Fruit fly (Drosophila melanogaster) whole organism, embryonic: ENCODE data around the gene Pep.

ENCODE experiments used
- Adf1 ChIP-seq: fragments of 200-800 bp; sonication (Bioruptor generic); IDR thresholded peaks from 2 replicates; pipeline ENCODE4 v1.3.6; 2022; ENCODE audit warnings: missing biosample characterization, missing genetic modification characterization
- Antp ChIP-seq: fragments of 200-800 bp; sonication (Bioruptor generic); optimal IDR thresholded peaks from 3 replicates; lab custom pipeline; 2016; ENCODE audit warnings: missing biosample characterization, missing genetic modification characterization
- BtbVII ChIP-seq: fragments of 200-800 bp; sonication (Bioruptor generic); optimal IDR thresholded peaks from 3 replicates; lab custom pipeline; 2017; ENCODE audit warnings: missing biosample characterization, mild to moderate bottlenecking, missing genetic modification characterization
- CG10366 ChIP-seq: fragments of 200-800 bp; sonication (Bioruptor generic); IDR thresholded peaks from 2 replicates; pipeline ENCODE4 v1.3.6; 2022; ENCODE audit warnings: missing biosample characterization, missing genetic modification characterization
- CG13775 ChIP-seq: fragments of 200-800 bp; sonication (Bioruptor generic); optimal IDR thresholded peaks from 3 replicates; lab custom pipeline; 2017; ENCODE audit warnings: missing biosample characterization, mild to moderate bottlenecking, missing genetic modification characterization
- CG15514 ChIP-seq: fragments of 200-800 bp; sonication (Bioruptor generic); optimal IDR thresholded peaks from 3 replicates; lab custom pipeline; 2017; ENCODE audit warnings: missing biosample characterization, missing genetic modification characterization, mild to moderate bottlenecking, moderate library complexity, missing genetic modification reagents
- CG1602 ChIP-seq: fragments of 200-800 bp; sonication (Bioruptor generic); optimal IDR thresholded peaks from 3 replicates; lab custom pipeline; 2016; ENCODE audit warnings: missing biosample characterization, missing genetic modification characterization
- CG2120 ChIP-seq: fragments of 200-800 bp; sonication (Bioruptor generic); optimal IDR thresholded peaks from 3 replicates; lab custom pipeline; 2016; ENCODE audit warnings: missing biosample characterization, missing genetic modification characterization
- CG33213 ChIP-seq: fragments of 200-800 bp; sonication (Bioruptor generic); optimal IDR thresholded peaks from 3 replicates; lab custom pipeline; 2016; ENCODE audit warnings: missing biosample characterization, missing genetic modification characterization
- CG34376 ChIP-seq: fragments of 200-800 bp; sonication (Bioruptor generic); optimal IDR thresholded peaks from 2 replicates; lab custom pipeline; 2018; ENCODE audit warnings: missing biosample characterization, mild to moderate bottlenecking, missing genetic modification characterization
- CG3995 ChIP-seq: fragments of 200-800 bp; sonication (Bioruptor generic); optimal IDR thresholded peaks from 3 replicates; lab custom pipeline; 2016; ENCODE audit warnings: missing biosample characterization, missing genetic modification characterization
- CG8290 ChIP-seq, 3 experiments: fragments of 200-800 bp; sonication (Bioruptor generic); optimal IDR thresholded peaks; 2 replicates each; lab custom pipeline; 2016 to 2019; ENCODE audit warnings: missing biosample characterization in 3 of 3, missing genetic modification characterization in 3 of 3, mild to moderate bottlenecking in 2 of 3, moderate library complexity in 1 of 3
- CG8765 ChIP-seq: fragments of 200-800 bp; sonication (Bioruptor generic); IDR thresholded peaks from 2 replicates; pipeline ENCODE4 v1.3.6; 2022; ENCODE audit warnings: missing biosample characterization, missing genetic modification characterization
- Dll ChIP-seq: fragments of 200-800 bp; sonication (Bioruptor generic); IDR thresholded peaks from 4 replicates; pipeline ENCODE4 v1.3.6; 2022; ENCODE audit warnings: missing biosample characterization, missing genetic modification characterization; ENCODE audit not compliant: partially characterized antibody
- Eip74EF ChIP-seq, 2 experiments: fragments of 200-800 bp in 1 of 2; fragments of >200 bp in 1 of 2; sonication (Bioruptor generic) in 1 of 2; optimal IDR thresholded peaks; 2 replicates each; lab custom pipeline; 2017 to 2019; ENCODE audit warnings: missing biosample characterization in 2 of 2, missing genetic modification characterization in 2 of 2, mild to moderate bottlenecking in 1 of 2, moderate library complexity in 1 of 2
- GATAe ChIP-seq: fragments of 200-800 bp; sonication (Bioruptor generic); conservative IDR thresholded peaks from 2 replicates; pipeline ENCODE4 v1.3.6; 2022; ENCODE audit warnings: missing biosample characterization, missing genetic modification characterization
- H15 ChIP-seq: fragments of 200-800 bp; sonication (Bioruptor generic); IDR thresholded peaks from 3 replicates; pipeline ENCODE4 v1.3.6; 2022; ENCODE audit warnings: missing biosample characterization, missing genetic modification characterization
- H2.0 ChIP-seq: fragments of 200-800 bp; sonication (Bioruptor generic); IDR thresholded peaks from 2 replicates; pipeline ENCODE4 v1.3.6; 2022; ENCODE audit warnings: missing biosample characterization, missing genetic modification characterization
- Hand ChIP-seq: fragments of 200-800 bp; sonication (Bioruptor generic); optimal IDR thresholded peaks from 2 replicates; lab custom pipeline; 2017; ENCODE audit warnings: mild to moderate bottlenecking, missing biosample characterization, missing genetic modification reagents, missing genetic modification characterization
- HmgZ ChIP-seq: fragments of 200-800 bp; sonication (Bioruptor generic); optimal IDR thresholded peaks from 2 replicates; lab custom pipeline; 2018; ENCODE audit warnings: missing biosample characterization, mild to moderate bottlenecking, missing genetic modification characterization
- Hmr ChIP-seq: fragments of 200-800 bp; sonication (Bioruptor generic); optimal IDR thresholded peaks from 3 replicates; lab custom pipeline; 2017; ENCODE audit warnings: mild to moderate bottlenecking, missing biosample characterization, missing genetic modification reagents, missing genetic modification characterization
- Hr78 ChIP-seq, 2 experiments: fragments of 200-800 bp in 1 of 2; fragments of >200 bp in 1 of 2; sonication (Bioruptor generic) in 1 of 2; optimal IDR thresholded peaks; 2 replicates each; lab custom pipeline; 2017 to 2019; ENCODE audit warnings: missing biosample characterization in 2 of 2, missing genetic modification characterization in 2 of 2, mild to moderate bottlenecking in 1 of 2, moderate library complexity in 1 of 2
- Mad ChIP-seq: fragments of 200-800 bp; sonication (Bioruptor generic); optimal IDR thresholded peaks from 2 replicates; lab custom pipeline; 2016; ENCODE audit warnings: missing biosample characterization, missing genetic modification characterization
- Max ChIP-seq: fragments of 200-800 bp; sonication (Bioruptor generic); optimal IDR thresholded peaks from 2 replicates; lab custom pipeline; 2016; ENCODE audit warnings: missing biosample characterization, mild to moderate bottlenecking, missing genetic modification characterization
- NC2α ChIP-seq: fragments of 200-800 bp; sonication (Bioruptor generic); optimal IDR thresholded peaks from 2 replicates; lab custom pipeline; 2016; ENCODE audit warnings: missing biosample characterization, missing genetic modification characterization
- NFAT ChIP-seq: fragments of 200-800 bp; sonication (Bioruptor generic); IDR thresholded peaks from 2 replicates; pipeline ENCODE4 v1.3.6; 2022; ENCODE audit warnings: missing biosample characterization, missing genetic modification characterization
- Nf-YC ChIP-seq: fragments of 200-800 bp; optimal IDR thresholded peaks from 3 replicates; lab custom pipeline; 2019; ENCODE audit warnings: missing biosample characterization, mild to moderate bottlenecking, missing genetic modification characterization, moderate library complexity
- Rfx ChIP-seq: fragments of 200-800 bp; sonication (Bioruptor generic); IDR thresholded peaks from 2 replicates; pipeline ENCODE4 v1.3.6; 2022; ENCODE audit warnings: missing biosample characterization, missing genetic modification characterization
- Taf1 ChIP-seq: fragments of 200-800 bp; sonication (Bioruptor generic); IDR thresholded peaks from 2 replicates; pipeline ENCODE4 v1.3.6; 2022; ENCODE audit warnings: missing biosample characterization, missing genetic modification characterization
- al ChIP-seq: fragments of 200-800 bp; sonication (Bioruptor generic); IDR thresholded peaks from 2 replicates; pipeline ENCODE4 v1.3.6; 2022; ENCODE audit warnings: missing biosample characterization, missing genetic modification characterization
- cato ChIP-seq: fragments of 200-800 bp; sonication (Bioruptor generic); optimal IDR thresholded peaks from 2 replicates; lab custom pipeline; 2016; ENCODE audit warnings: missing biosample characterization, missing genetic modification characterization, borderline replicate concordance
- caup ChIP-seq: fragments of 200-800 bp; sonication (Bioruptor generic); optimal IDR thresholded peaks from 3 replicates; lab custom pipeline; 2017; ENCODE audit warnings: missing biosample characterization, mild to moderate bottlenecking, missing genetic modification characterization, moderate library complexity; ENCODE audit not compliant: severe bottlenecking
- cg ChIP-seq: fragments of 200-800 bp; sonication (Bioruptor generic); optimal IDR thresholded peaks from 3 replicates; lab custom pipeline; 2019; ENCODE audit warnings: missing biosample characterization, mild to moderate bottlenecking, missing genetic modification characterization, moderate library complexity
- chm ChIP-seq: fragments of 200-800 bp; sonication (Bioruptor generic); IDR thresholded peaks from 2 replicates; pipeline ENCODE4 v1.3.6; 2022; ENCODE audit warnings: missing biosample characterization, missing genetic modification characterization
- chn ChIP-seq: fragments of 200-800 bp; sonication (Bioruptor generic); optimal IDR thresholded peaks from 2 replicates; lab custom pipeline; 2016; ENCODE audit warnings: missing biosample characterization, missing genetic modification characterization
- emc ChIP-seq: fragments of 200-800 bp; sonication (Bioruptor generic); optimal IDR thresholded peaks from 2 replicates; lab custom pipeline; 2016; ENCODE audit warnings: missing biosample characterization, missing genetic modification characterization
- esg ChIP-seq: fragments of 200-800 bp; sonication (Bioruptor generic); conservative IDR thresholded peaks from 2 replicates; pipeline ENCODE4 v1.3.6; 2022; ENCODE audit warnings: missing biosample characterization, missing genetic modification characterization
- exex ChIP-seq: fragments of 200-800 bp; sonication (Bioruptor generic); optimal IDR thresholded peaks from 4 replicates; lab custom pipeline; 2018; ENCODE audit warnings: missing biosample characterization, mild to moderate bottlenecking, missing genetic modification characterization, moderate library complexity
- fd3F ChIP-seq: fragments of 200-800 bp; sonication (Bioruptor generic); optimal IDR thresholded peaks from 2 replicates; lab custom pipeline; 2018; ENCODE audit warnings: missing biosample characterization, mild to moderate bottlenecking, missing genetic modification characterization, moderate library complexity
- fru ChIP-seq: fragments of >200 bp; optimal IDR thresholded peaks from 2 replicates; lab custom pipeline; 2017
- hbn ChIP-seq: fragments of 200-800 bp; sonication (Bioruptor generic); IDR thresholded peaks from 2 replicates; pipeline ENCODE4 v1.3.6; 2022; ENCODE audit warnings: missing biosample characterization, missing genetic modification characterization; ENCODE audit not compliant: partially characterized antibody
- jigr1 ChIP-seq: fragments of 200-800 bp; sonication (Bioruptor generic); IDR thresholded peaks from 3 replicates; pipeline ENCODE4 v1.3.6; 2022; ENCODE audit warnings: missing biosample characterization, missing genetic modification characterization
- lola ChIP-seq, 3 experiments: fragments of >200 bp in 2 of 3; fragments of 200-800 bp in 1 of 3; sonication (Bioruptor generic) in 1 of 3; optimal IDR thresholded peaks; 2 replicates each; lab custom pipeline; 2017 to 2019; ENCODE audit warnings: missing biosample characterization in 3 of 3, missing genetic modification characterization in 3 of 3, mild to moderate bottlenecking in 1 of 3, moderate library complexity in 1 of 3
- oc ChIP-seq: fragments of 200-800 bp; sonication (Bioruptor generic); optimal IDR thresholded peaks from 2 replicates; lab custom pipeline; 2018; ENCODE audit warnings: missing biosample characterization, mild to moderate bottlenecking, missing genetic modification characterization, moderate library complexity
- odd ChIP-seq: fragments of 200-800 bp; sonication (Bioruptor generic); optimal IDR thresholded peaks from 2 replicates; lab custom pipeline; 2017; ENCODE audit warnings: missing biosample characterization, mild to moderate bottlenecking, missing genetic modification characterization
- org-1 ChIP-seq: fragments of 200-800 bp; sonication (Bioruptor generic); optimal IDR thresholded peaks from 2 replicates; lab custom pipeline; 2017; ENCODE audit warnings: missing biosample characterization, missing genetic modification characterization
- pho ChIP-seq: fragments of 200-800 bp; sonication (Bioruptor generic); optimal IDR thresholded peaks from 2 replicates; lab custom pipeline; 2016; ENCODE audit warnings: missing biosample characterization, missing genetic modification characterization
- ro ChIP-seq: fragments of 200-800 bp; sonication (Bioruptor generic); IDR thresholded peaks from 2 replicates; pipeline ENCODE4 v1.3.6; 2022; ENCODE audit warnings: missing biosample characterization, missing genetic modification characterization
- sens-2 ChIP-seq: fragments of 200-800 bp; sonication (Bioruptor generic); IDR thresholded peaks from 2 replicates; pipeline ENCODE4 v1.3.6; 2022; ENCODE audit warnings: missing biosample characterization, missing genetic modification characterization
- sim ChIP-seq: fragments of 200-800 bp; sonication (Bioruptor generic); IDR thresholded peaks from 2 replicates; pipeline ENCODE4 v1.3.6; 2022; ENCODE audit warnings: missing biosample characterization, missing genetic modification characterization
- sug ChIP-seq: fragments of 200-800 bp; optimal IDR thresholded peaks from 2 replicates; lab custom pipeline; 2019; ENCODE audit warnings: missing biosample characterization, mild to moderate bottlenecking, missing genetic modification characterization, moderate library complexity
- usp ChIP-seq: fragments of >200 bp; optimal IDR thresholded peaks from 2 replicates; lab custom pipeline; 2017; ENCODE audit warnings: missing biosample characterization, missing genetic modification characterization
- wor ChIP-seq: fragments of 200-800 bp; sonication (Bioruptor generic); IDR thresholded peaks from 2 replicates; pipeline ENCODE4 v1.3.6; 2022; ENCODE audit warnings: missing biosample characterization, missing genetic modification characterization

Pep gene

dm6 chr3L:17616876-17617279 lies 28.0 kb downstream of the Pep start (continued):
- TF ChIP-seq exex (tag; lab: Kevin White, UChicago) (peak; percentile 73), Hand (GFP tag; lab: Kevin White, UChicago) (no peak), usp (GFP tag; lab: Kevin White, UChicago) (no peak), CG33213 (GFP tag; lab: Kevin White, UChicago) (no peak), GATAe (peak; percentile 69), HmgZ (tag; lab: Kevin White, UChicago) (peak; percentile 66), Adf1 (GFP tag; lab: Robert Waterston, UW) (peak; percentile 68), CG34376 (GFP tag; lab: Kevin White, UChicago) (peak; percentile 80), CG2120 (GFP tag; lab: Kevin White, UChicago) (no peak), CG13775 (GFP tag; lab: Kevin White, UChicago) (no peak), esg (GFP tag; lab: Robert Waterston, UW) (no peak), Taf1 (GFP tag; lab: Robert Waterston, UW) (no peak), Nf-YC (tag; lab: Kevin White, UChicago) (peak; percentile 36), CG1602 (GFP tag; lab: Kevin White, UChicago) (no peak), caup (GFP tag; lab: Kevin White, UChicago) (peak; percentile 21), CG8290 (GFP tag; optimal IDR thresholded peaks at IDR 0.05; lab: Kevin White, UChicago) (no peak), CG8290 (tag; optimal IDR thresholded peaks at IDR 0.05; lab: Kevin White, UChicago) (peak in 1 of 2 experiments; percentile 60), emc (GFP tag; lab: Kevin White, UChicago) (no peak), ro (GFP tag; lab: Robert Waterston, UW) (no peak), Rfx (GFP tag; lab: Robert Waterston, UW) (peak; percentile 17; the same call in 1 of the 2 replicates), CG15514 (peak; percentile 47), lola (GFP tag; optimal IDR thresholded peaks at IDR 0.05; lab: Kevin White, UChicago) (peak in 1 of 3 experiments; percentile 26), Hr78 (GFP tag; optimal IDR thresholded peaks at IDR 0.05; lab: Kevin White, UChicago) (peak in 1 of 2 experiments; percentile 58), al (no peak), org-1 (no peak), NFAT (GFP tag; lab: Robert Waterston, UW) (no peak), chm (GFP tag; lab: Robert Waterston, UW) (peak; percentile 42; the same call in 1 of the 2 replicates), fd3F (peak; percentile 2), sens-2 (GFP tag; lab: Robert Waterston, UW) (no peak), fru (no peak), oc (no peak), cg (GFP tag; lab: Kevin White, UChicago) (peak; percentile 84), Max (GFP tag; lab: Kevin White, UChicago) (no peak), Dll (no peak), hbn (GFP tag; lab: Robert Waterston, UW) (no peak), sug (peak; percentile 79), jigr1 (GFP tag; lab: Robert Waterston, UW) (no peak), BtbVII (peak; percentile 1), H2.0 (no peak), Hmr (GFP tag; lab: Kevin White, UChicago) (peak; percentile 43), pho (GFP tag; lab: Kevin White, UChicago) (peak; percentile 8)

dm6 chr3L:17615838-17616237 lies 29.0 kb downstream of the Pep start:
- TF ChIP-seq CG8765 (GFP tag; lab: Robert Waterston, UW): no peak
- no peak for TF ChIP-seq CG10366 (GFP tag; lab: Robert Waterston, UW)
- TF ChIP-seq Eip74EF (GFP tag; optimal IDR thresholded peaks at IDR 0.05; lab: Kevin White, UChicago): peak in 1 of 2 experiments; percentile 71
- no peak for TF ChIP-seq H15 (GFP tag; lab: Robert Waterston, UW)
- no peak for TF ChIP-seq sim
- no peak for TF ChIP-seq Antp
- TF ChIP-seq wor (GFP tag; lab: Robert Waterston, UW): no peak
- no peak for TF ChIP-seq odd (GFP tag; lab: Kevin White, UChicago)
- peak; percentile 24 for TF ChIP-seq CG3995 (GFP tag; lab: Kevin White, UChicago)
- TF ChIP-seq NC2α (GFP tag; lab: Kevin White, UChicago): no peak
- no peak for TF ChIP-seq cato (GFP tag; lab: Kevin White, UChicago)
- no peak for TF ChIP-seq Mad (GFP tag; lab: Kevin White, UChicago)
- TF ChIP-seq chn (GFP tag; lab: Kevin White, UChicago): no peak
